Fruit fly (Drosophila melanogaster) whole organism, embryonic: ENCODE results near the gene frac.

Experiments
- Abd-B ChIP-seq: fragments of 200-800 bp; sonication (Bioruptor generic); optimal IDR thresholded peaks from 2 replicates; lab custom pipeline; 2018; ENCODE audit warnings: missing biosample characterization, mild to moderate bottlenecking, missing genetic modification characterization, moderate library complexity
- Aef1 ChIP-seq: fragments of 200-800 bp; sonication (Bioruptor generic); IDR thresholded peaks from 3 replicates; pipeline ENCODE4 v1.3.6; 2022; ENCODE audit warnings: missing biosample characterization, missing genetic modification characterization
- Awh ChIP-seq: fragments of 200-800 bp; sonication (Bioruptor generic); IDR thresholded peaks from 2 replicates; pipeline ENCODE4, ENCODE4 v1.3.6; 2022; ENCODE audit warnings: missing biosample characterization, missing genetic modification characterization
- CG12942 ChIP-seq: fragments of 200-800 bp; sonication (Bioruptor generic); optimal IDR thresholded peaks from 3 replicates; lab custom pipeline; 2016; ENCODE audit warnings: missing biosample characterization, missing genetic modification characterization
- CG3838 ChIP-seq: fragments of 200-800 bp; sonication (Bioruptor generic); optimal IDR thresholded peaks from 3 replicates; lab custom pipeline; 2016; ENCODE audit warnings: missing biosample characterization, missing genetic modification characterization
- CG42726 ChIP-seq: fragments of 200-800 bp; sonication (Bioruptor generic); IDR thresholded peaks from 2 replicates; pipeline ENCODE4 v1.3.6; 2022; ENCODE audit warnings: missing biosample characterization, missing genetic modification characterization; ENCODE audit not compliant: partially characterized antibody
- CG4617 ChIP-seq: fragments of 200-800 bp; sonication (Bioruptor generic); optimal IDR thresholded peaks from 3 replicates; lab custom pipeline; 2016; ENCODE audit warnings: missing biosample characterization, missing genetic modification characterization, borderline replicate concordance
- CG6765 ChIP-seq: fragments of 200-800 bp; sonication (Bioruptor generic); optimal IDR thresholded peaks from 3 replicates; lab custom pipeline; 2017; ENCODE audit warnings: missing biosample characterization, mild to moderate bottlenecking, missing genetic modification characterization
- Ptx1 ChIP-seq: fragments of 200-800 bp; sonication (Bioruptor generic); IDR thresholded peaks from 2 replicates; pipeline ENCODE4 v1.3.6; 2022; ENCODE audit warnings: missing biosample characterization, missing genetic modification characterization
- Sry-δ ChIP-seq: fragments of 200-800 bp; sonication (Bioruptor generic); optimal IDR thresholded peaks from 2 replicates; lab custom pipeline; 2016; ENCODE audit warnings: missing biosample characterization, missing genetic modification characterization
- YL-1 ChIP-seq: fragments of 200-800 bp; sonication (Bioruptor generic); optimal IDR thresholded peaks from 3 replicates; lab custom pipeline; 2017; ENCODE audit warnings: missing biosample characterization, mild to moderate bottlenecking, missing genetic modification characterization
- knrl ChIP-seq: fragments of 200-800 bp; sonication (Bioruptor generic); IDR thresholded peaks from 3 replicates; pipeline ENCODE4 v1.3.6; 2022; ENCODE audit warnings: missing biosample characterization, missing genetic modification characterization; ENCODE audit not compliant: partially characterized antibody
- ssp ChIP-seq: fragments of 200-800 bp; sonication (Bioruptor generic); IDR thresholded peaks from 2 replicates; pipeline ENCODE4 v1.3.6; 2022; ENCODE audit warnings: missing biosample characterization, missing genetic modification characterization

- TF ChIP-seq ssp (GFP tag; lab: Robert Waterston, UW) (no peak), CG6765 (GFP tag; lab: Kevin White, UChicago) (no peak), CG42726 (GFP tag; lab: Robert Waterston, UW) (no peak), Ptx1 (GFP tag; lab: Robert Waterston, UW) (no peak), Abd-B (no peak), CG12942 (no peak), CG4617 (no peak), knrl (GFP tag; lab: Robert Waterston, UW) (no peak), YL-1 (GFP tag; lab: Kevin White, UChicago) (no peak), CG3838 (no peak), Sry-δ (GFP tag; lab: Kevin White, UChicago) (no peak), Awh (GFP tag; lab: Robert Waterston, UW) (no peak), Aef1 (GFP tag; lab: Robert Waterston, UW) (no peak)
Observed at dm6 chr3L:7518351-7519102, 43.9 kb upstream of the frac start, which contains the start of gene ltl.
